Worm (Caenorhabditis elegans): Measurements from ENCODE around the gene rol-6.
A peak's percentile ranks its signal among the peaks of the same experiment; 100 is the strongest.

rol-6 gene

DNA sequence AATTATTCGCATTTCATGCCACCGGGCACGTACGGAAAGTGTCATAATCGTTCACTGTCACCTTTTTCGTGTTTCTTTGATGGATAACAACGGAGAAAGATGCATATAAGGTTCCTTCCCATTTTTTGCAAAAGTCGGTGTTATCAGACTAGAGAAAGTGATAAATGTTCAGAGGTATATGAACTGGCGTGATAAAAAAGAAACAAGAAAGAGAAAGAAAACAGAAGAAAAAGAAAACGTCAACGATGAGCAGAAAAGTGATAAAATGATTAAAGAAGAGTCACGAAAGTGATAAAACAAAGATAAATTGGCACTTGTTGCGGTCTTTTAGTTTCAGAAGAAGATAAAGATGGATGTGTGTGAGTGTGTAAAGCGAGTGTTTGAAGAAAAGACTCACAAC lies 2.6 kb upstream of the rol-6 start:
- TF ChIP-seq M03D4.4 (tag; optimal IDR thresholded peaks at IDR 0.05) = no peak
- TF ChIP-seq ceh-83 (GFP tag; optimal IDR thresholded peaks at IDR 0.05) = no peak
- no peak for TF ChIP-seq nhr-237 (tag; optimal IDR thresholded peaks at IDR 0.05)
- TF ChIP-seq ces-1 (GFP tag; optimal IDR thresholded peaks at IDR 0.05) = no peak
- TF ChIP-seq unc-62 (GFP tag; optimal IDR thresholded peaks at IDR 0.05) = no peak
- TF ChIP-seq unc-39 (tag; optimal IDR thresholded peaks at IDR 0.05) = no peak
- no peak for TF ChIP-seq bed-3 (GFP tag; optimal IDR thresholded peaks at IDR 0.05)
- no peak for TF ChIP-seq nhr-12 (tag; optimal IDR thresholded peaks at IDR 0.05)
- TF ChIP-seq sptf-1 (tag; optimal IDR thresholded peaks at IDR 0.05) = no peak
- no peak for TF ChIP-seq cnd-1 (tag; optimal IDR thresholded peaks at IDR 0.05)
- no peak for TF ChIP-seq nhr-28 (tag; optimal IDR thresholded peaks at IDR 0.05)
- TF ChIP-seq mls-2 (tag; optimal IDR thresholded peaks at IDR 0.05) = no peak

DNA sequence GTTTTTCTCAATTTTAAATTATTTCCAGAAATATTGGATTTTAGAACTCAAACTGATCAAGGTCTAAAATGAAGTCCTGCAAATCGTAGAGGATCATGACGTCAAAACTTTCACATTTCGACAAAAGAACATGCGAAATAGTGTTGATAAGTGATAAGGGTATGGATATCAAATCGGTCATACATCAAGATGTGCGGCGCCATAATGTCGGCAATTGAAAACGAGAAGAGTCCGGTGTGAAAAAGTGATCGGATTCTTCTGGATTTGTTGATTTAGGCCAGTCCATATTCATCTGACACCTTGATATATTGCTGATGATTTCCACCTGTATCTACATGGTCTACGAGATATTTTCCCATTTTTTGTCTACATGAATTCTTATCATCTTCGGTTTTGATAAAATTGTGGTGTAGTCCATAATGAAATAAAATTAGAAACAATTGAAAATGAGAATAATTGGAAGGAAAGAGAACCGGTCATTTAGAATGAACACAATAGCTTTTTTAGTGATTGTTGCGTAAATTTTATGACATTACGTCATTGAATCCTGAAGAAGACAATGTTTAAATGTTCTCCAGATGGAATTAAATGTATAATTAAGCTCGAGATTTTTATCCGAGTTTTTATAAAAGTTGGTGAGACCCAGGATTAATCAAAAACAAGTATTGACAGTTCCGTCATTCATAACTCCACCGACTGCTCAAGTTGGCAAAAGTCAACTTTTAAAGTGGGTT lies 1.7 kb upstream of the rol-6 start:
- TF ChIP-seq ceh-43 (GFP tag; optimal IDR thresholded peaks at IDR 0.05) (no peak), lin-13 (tag; optimal IDR thresholded peaks at IDR 0.05) (no peak), sptf-1 (tag; optimal IDR thresholded peaks at IDR 0.05) (no peak), ceh-83 (GFP tag; optimal IDR thresholded peaks at IDR 0.05) (no peak), mls-2 (tag; optimal IDR thresholded peaks at IDR 0.05) (no peak), flh-1 (GFP tag; optimal IDR thresholded peaks at IDR 0.05) (no peak), pha-4 (tag; optimal IDR thresholded peaks at IDR 0.05) (peak; percentile 86), lin-32 (GFP tag; optimal IDR thresholded peaks at IDR 0.05) (no peak), zip-8 (tag; optimal IDR thresholded peaks at IDR 0.05) (peak; percentile 83), unc-62 (GFP tag; optimal IDR thresholded peaks at IDR 0.05) (no peak)

DNA sequence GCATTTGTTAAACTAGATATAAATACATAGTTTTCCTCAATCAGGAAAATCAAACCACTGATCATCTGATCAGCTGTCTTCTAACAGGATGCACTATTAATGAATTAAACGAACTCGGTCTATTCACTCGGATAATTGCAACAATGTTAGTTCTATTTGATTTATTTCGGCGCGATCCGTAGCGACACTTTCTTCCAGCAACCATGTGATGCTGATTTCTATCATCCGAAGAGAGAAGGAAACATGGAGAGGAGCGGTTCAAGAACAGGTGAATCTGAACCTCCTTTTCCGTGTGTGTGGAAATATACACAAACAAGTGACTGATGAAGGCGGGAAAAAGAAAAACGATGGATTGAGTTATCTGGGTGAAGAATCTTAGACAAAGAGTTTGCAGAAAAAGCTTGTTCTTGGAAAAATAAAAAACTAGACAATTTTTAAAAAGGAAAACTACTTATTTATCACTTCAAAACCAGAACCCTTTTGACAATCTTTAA lies 1.1 kb upstream of the rol-6 start:
- TF ChIP-seq pha-4 (tag; optimal IDR thresholded peaks at IDR 0.05) (peak; percentile 96), blmp-1 (tag; optimal IDR thresholded peaks at IDR 0.05) (no peak), cnd-1 (tag; optimal IDR thresholded peaks at IDR 0.05) (no peak)

DNA sequence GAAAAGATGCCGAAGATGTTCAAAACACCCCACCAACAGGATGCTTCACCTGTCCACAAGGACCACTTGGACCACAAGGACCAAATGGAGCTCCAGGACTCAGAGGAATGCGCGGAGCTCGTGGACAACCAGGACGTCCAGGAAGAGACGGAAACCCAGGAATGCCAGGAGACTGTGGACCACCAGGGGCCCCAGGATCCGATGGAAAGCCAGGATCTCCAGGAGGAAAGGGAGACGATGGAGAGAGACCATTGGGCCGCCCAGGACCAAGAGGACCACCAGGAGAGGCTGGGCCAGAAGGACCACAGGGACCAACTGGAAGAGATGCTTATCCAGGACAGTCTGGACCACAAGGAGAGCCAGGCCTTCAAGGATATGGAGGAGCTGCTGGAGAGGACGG lies 777 bp downstream of the rol-6 start:
- TF ChIP-seq lin-13 (tag; optimal IDR thresholded peaks at IDR 0.05) (no peak), pha-4 (tag; optimal IDR thresholded peaks at IDR 0.05) (peak; percentile 44), nhr-237 (tag; optimal IDR thresholded peaks at IDR 0.05) (no peak), drap-1 (GFP tag; optimal IDR thresholded peaks at IDR 0.05) (no peak)

DNA sequence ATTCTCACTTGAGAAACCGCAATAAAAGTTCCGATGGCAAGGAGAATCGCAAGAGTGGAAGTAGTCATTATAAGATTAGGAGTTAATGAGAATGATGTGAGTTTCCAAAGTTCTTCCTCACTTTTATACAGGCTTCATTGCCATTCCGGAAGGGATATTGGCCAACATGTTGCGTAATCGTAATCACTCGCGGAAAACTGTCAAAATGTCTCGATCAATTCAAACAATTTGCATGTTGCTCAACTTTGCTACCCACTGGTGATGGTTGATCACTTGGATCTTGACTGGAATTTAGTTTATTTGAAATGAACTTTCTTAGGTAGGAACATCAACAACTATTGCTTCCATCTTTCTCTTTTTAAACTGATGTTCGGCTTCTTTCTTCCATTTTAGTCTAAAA lies 4.6 kb downstream of the rol-6 start, which contains the start of gene idpb-4:
idpb-4 (minus strand) TSS at position 101 of the 400 bp plus-strand sequence.
- TF ChIP-seq lin-13 (tag; optimal IDR thresholded peaks at IDR 0.05) (no peak), elt-1 (tag; optimal IDR thresholded peaks at IDR 0.05; ENCODE audit: borderline replicate concordance, insufficient read depth) (no peak), ces-1 (GFP tag; optimal IDR thresholded peaks at IDR 0.05) (no peak), unc-120 (tag; optimal IDR thresholded peaks at IDR 0.05; ENCODE audit: poor library complexity, severe bottlenecking) (no peak), zip-8 (tag; optimal IDR thresholded peaks at IDR 0.05) (peak; percentile 72)

DNA sequence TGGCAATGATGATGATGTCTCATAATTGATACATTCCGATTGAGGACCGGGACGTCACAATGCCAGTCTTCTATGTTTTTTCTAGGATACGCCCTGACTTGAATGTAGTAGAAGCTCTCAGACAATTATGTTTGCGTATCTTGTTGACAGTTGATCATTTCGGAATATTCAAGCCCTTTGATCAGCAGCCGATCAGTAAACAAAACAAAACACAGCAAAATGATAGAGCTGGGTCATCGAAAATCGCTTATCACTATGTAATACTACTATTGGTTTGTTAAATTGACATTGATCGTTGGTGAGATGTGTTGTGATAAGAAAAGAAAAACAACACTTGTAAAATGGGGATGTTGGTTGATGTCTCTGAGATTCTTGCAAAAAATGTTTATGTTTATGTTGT lies 5.4 kb downstream of the rol-6 start:
- TF ChIP-seq pha-4 (tag; optimal IDR thresholded peaks at IDR 0.05) (no peak), ztf-11 (tag; optimal IDR thresholded peaks at IDR 0.05) (no peak), hlh-1 (tag; optimal IDR thresholded peaks at IDR 0.05) (no peak), ceh-83 (GFP tag; optimal IDR thresholded peaks at IDR 0.05) (no peak), nhr-237 (tag; optimal IDR thresholded peaks at IDR 0.05) (no peak), nhr-28 (tag; optimal IDR thresholded peaks at IDR 0.05) (no peak), blmp-1 (tag; optimal IDR thresholded peaks at IDR 0.05) (no peak), nhr-76 (tag; optimal IDR thresholded peaks at IDR 0.05) (no peak), zip-8 (tag; optimal IDR thresholded peaks at IDR 0.05) (no peak), sptf-1 (tag; optimal IDR thresholded peaks at IDR 0.05) (no peak), mep-1 (tag; optimal IDR thresholded peaks at IDR 0.05) (no peak), unc-120 (tag; optimal IDR thresholded peaks at IDR 0.05; ENCODE audit: poor library complexity, severe bottlenecking) (no peak), drap-1 (GFP tag; optimal IDR thresholded peaks at IDR 0.05) (no peak)
